Fruit fly (Drosophila melanogaster): ENCODE measurements around the gene Jhbp15.

dm6 chr3R:21071943-21072500, 21.2 kb upstream of the Jhbp15 start:
- TF ChIP-seq CG8478 (optimal IDR thresholded peaks at IDR 0.05) (no peak), CTCF (optimal IDR thresholded peaks at IDR 0.05) (no peak)
